Worm (Caenorhabditis elegans) whole organism, L4/young adult: ENCODE measurements around the gene nhr-143.

ENCODE experiments used
- W03F9.2 ChIP-seq: fragments of 150-350 bp; optimal IDR thresholded peaks from 2 replicates; lab custom pipeline; 2014; ENCODE audit warnings: missing biosample characterization, missing genetic modification characterization
- dao-5 ChIP-seq: sonication (generic microtip); optimal IDR thresholded peaks from 2 replicates; lab custom pipeline; 2016; ENCODE audit warnings: missing genotype, missing genetic modification characterization, moderate library complexity, missing compliant biosample characterization
- him-1 ChIP-seq: sonication (generic microtip); optimal IDR thresholded peaks from 2 replicates; lab custom pipeline; 2016; ENCODE audit warnings: missing genotype, missing genetic modification reagents, missing genetic modification characterization, missing compliant biosample characterization

DNA sequence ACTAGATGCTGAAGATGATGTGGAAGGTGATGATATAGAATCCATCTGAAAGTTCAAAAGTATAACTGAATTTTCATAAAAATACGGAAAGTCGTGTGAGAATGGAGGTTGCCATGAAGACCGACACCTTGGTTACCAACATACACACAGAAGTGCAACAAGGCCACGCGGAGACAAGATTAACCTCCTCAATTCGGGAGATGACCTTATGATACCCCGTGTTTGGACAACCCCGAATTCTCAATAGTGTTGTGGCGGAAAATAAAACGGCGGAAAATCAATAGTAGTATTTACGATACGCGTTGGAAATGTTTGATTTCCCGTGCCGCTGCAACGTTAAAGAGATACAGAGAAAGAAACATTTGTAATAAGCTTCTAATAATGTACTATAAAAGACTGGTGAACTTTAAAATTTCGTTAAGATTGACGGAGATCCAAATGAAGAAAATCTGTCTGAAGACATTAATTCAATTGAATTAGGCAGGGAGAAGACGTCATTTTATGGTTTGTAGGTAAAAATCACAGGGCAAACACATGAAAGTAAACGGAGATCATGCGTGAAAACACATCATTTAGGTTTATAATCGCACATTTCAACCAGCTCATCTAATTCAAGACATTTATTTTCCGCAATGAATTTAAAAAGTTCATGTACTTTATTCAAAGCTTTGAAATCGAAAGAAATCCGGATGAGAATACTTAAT is 10.5 kb downstream of the nhr-143 start, which contains the start of gene nhr-44:
- TF ChIP-seq him-1 (no peak), W03F9.2 (tag; lab: Kevin White, UChicago) (no peak), dao-5 (tag; lab: Kevin White, UChicago) (no peak)
